Fruit fly (Drosophila melanogaster) whole organism, embryonic: ENCODE results near the gene Acsx3.

ENCODE experiments used
- Atf-2 ChIP-seq: fragments of 200-800 bp; sonication (Bioruptor generic); optimal IDR thresholded peaks from 2 replicates; lab custom pipeline; 2016; ENCODE audit warnings: missing biosample characterization, missing genetic modification characterization
- BEAF-32 ChIP-seq: fragments of 200-800 bp; sonication (Bioruptor generic); optimal IDR thresholded peaks from 3 replicates; lab custom pipeline; 2017; ENCODE audit warnings: missing biosample characterization, missing genetic modification characterization, mild to moderate bottlenecking, moderate library complexity, missing genetic modification reagents
- CG11504 ChIP-seq: fragments of 200-800 bp; sonication (Bioruptor generic); optimal IDR thresholded peaks from 3 replicates; lab custom pipeline; 2019; ENCODE audit warnings: missing biosample characterization, mild to moderate bottlenecking, missing genetic modification characterization, moderate library complexity
- CG12391 ChIP-seq: fragments of 200-800 bp; sonication (Bioruptor generic); optimal IDR thresholded peaks from 3 replicates; lab custom pipeline; 2018; ENCODE audit warnings: missing biosample characterization, mild to moderate bottlenecking, missing genetic modification characterization, moderate library complexity
- CG1529 ChIP-seq: fragments of 200-800 bp; sonication (Bioruptor generic); optimal IDR thresholded peaks from 3 replicates; lab custom pipeline; 2018; ENCODE audit warnings: missing biosample characterization, missing genetic modification characterization
- CG1602 ChIP-seq: fragments of 200-800 bp; sonication (Bioruptor generic); optimal IDR thresholded peaks from 3 replicates; lab custom pipeline; 2016; ENCODE audit warnings: missing biosample characterization, missing genetic modification characterization
- CG16863 ChIP-seq: fragments of 200-800 bp; sonication (Bioruptor generic); optimal IDR thresholded peaks from 3 replicates; lab custom pipeline; 2016; ENCODE audit warnings: missing biosample characterization, missing genetic modification characterization
- CG17361 ChIP-seq: fragments of 200-800 bp; sonication (Bioruptor generic); IDR thresholded peaks from 3 replicates; pipeline ENCODE4 v1.3.6; 2022; ENCODE audit warnings: missing biosample characterization, missing genetic modification characterization
- CG17612 ChIP-seq: fragments of 200-800 bp; sonication (Bioruptor generic); IDR thresholded peaks from 2 replicates; pipeline ENCODE4 v1.3.6; 2022; ENCODE audit warnings: missing biosample characterization, missing genetic modification characterization
- CG2120 ChIP-seq: fragments of 200-800 bp; sonication (Bioruptor generic); optimal IDR thresholded peaks from 3 replicates; lab custom pipeline; 2016; ENCODE audit warnings: missing biosample characterization, missing genetic modification characterization
- CG2875 ChIP-seq: fragments of 200-800 bp; sonication (Bioruptor generic); optimal IDR thresholded peaks from 2 replicates; lab custom pipeline; 2017; ENCODE audit warnings: missing biosample characterization, mild to moderate bottlenecking, missing genetic modification characterization, missing genetic modification reagents
- CG30020 ChIP-seq: fragments of 200-800 bp; optimal IDR thresholded peaks from 2 replicates; lab custom pipeline; 2019; ENCODE audit warnings: missing biosample characterization, mild to moderate bottlenecking, missing genetic modification characterization, moderate library complexity
- CG31388 ChIP-seq: fragments of 200-800 bp; sonication (Bioruptor generic); optimal IDR thresholded peaks from 2 replicates; lab custom pipeline; 2016; ENCODE audit warnings: missing biosample characterization, missing genetic modification characterization
- CG3163 ChIP-seq: fragments of 200-800 bp; sonication (Bioruptor generic); optimal IDR thresholded peaks from 3 replicates; lab custom pipeline; 2016; ENCODE audit warnings: missing biosample characterization, missing genetic modification characterization
- CG32532 ChIP-seq: fragments of 200-800 bp; sonication (Bioruptor generic); IDR thresholded peaks from 2 replicates; pipeline ENCODE4 v1.3.6; 2022; ENCODE audit warnings: missing biosample characterization, missing genetic modification characterization
- CG3281 ChIP-seq: fragments of 200-800 bp; sonication (Bioruptor generic); optimal IDR thresholded peaks from 3 replicates; lab custom pipeline; 2017; ENCODE audit warnings: missing biosample characterization, mild to moderate bottlenecking, missing genetic modification characterization
- CG4617 ChIP-seq: fragments of 200-800 bp; sonication (Bioruptor generic); optimal IDR thresholded peaks from 3 replicates; lab custom pipeline; 2016; ENCODE audit warnings: missing biosample characterization, missing genetic modification characterization, borderline replicate concordance
- CG4820 ChIP-seq: fragments of 200-800 bp; sonication (Bioruptor generic); optimal IDR thresholded peaks from 3 replicates; lab custom pipeline; 2016; ENCODE audit warnings: missing biosample characterization, missing genetic modification characterization
- CG5953 ChIP-seq: fragments of 200-800 bp; sonication (Bioruptor generic); IDR thresholded peaks from 2 replicates; pipeline ENCODE4 v1.3.6; 2022; ENCODE audit warnings: missing biosample characterization, missing genetic modification characterization
- CG8290 ChIP-seq, 3 experiments: fragments of 200-800 bp; sonication (Bioruptor generic); optimal IDR thresholded peaks; 2 replicates each; lab custom pipeline; 2016 to 2019; ENCODE audit warnings: missing biosample characterization in 3 of 3, missing genetic modification characterization in 3 of 3, mild to moderate bottlenecking in 2 of 3, moderate library complexity in 1 of 3
- CrebB ChIP-seq: fragments of 200-800 bp; sonication (Bioruptor generic); optimal IDR thresholded peaks from 3 replicates; lab custom pipeline; 2018; ENCODE audit warnings: missing biosample characterization, mild to moderate bottlenecking, missing genetic modification characterization
- D ChIP-seq, 2 experiments: fragments of 200-800 bp in 1 of 2; fragments of >200 bp in 1 of 2; sonication (Bioruptor generic) in 1 of 2; optimal IDR thresholded peaks; 2 replicates in 1 of 2; 3 replicates in 1 of 2; lab custom pipeline; 2017; ENCODE audit warnings: mild to moderate bottlenecking in 1 of 2, missing biosample characterization in 1 of 2, missing genetic modification characterization in 1 of 2, missing genetic modification reagents in 1 of 2
- D19B ChIP-seq: fragments of 200-800 bp; sonication (Bioruptor generic); optimal IDR thresholded peaks from 2 replicates; lab custom pipeline; 2017; ENCODE audit warnings: missing biosample characterization, mild to moderate bottlenecking, missing genetic modification characterization
- Deaf1 ChIP-seq: fragments of 200-800 bp; optimal IDR thresholded peaks from 3 replicates; lab custom pipeline; 2019; ENCODE audit warnings: missing biosample characterization, mild to moderate bottlenecking, missing genetic modification characterization, moderate library complexity
- Dip2 ChIP-seq: fragments of 200-800 bp; sonication (Bioruptor generic); IDR thresholded peaks from 2 replicates; pipeline ENCODE4 v1.3.6; 2022; ENCODE audit warnings: missing biosample characterization, missing genetic modification characterization
- Dip3 ChIP-seq: fragments of 200-800 bp; sonication (Bioruptor generic); optimal IDR thresholded peaks from 3 replicates; lab custom pipeline; 2016; ENCODE audit warnings: missing biosample characterization, missing genetic modification characterization
- Drgx ChIP-seq: fragments of 200-800 bp; sonication (Bioruptor generic); IDR thresholded peaks from 2 replicates; pipeline ENCODE4 v1.3.6; 2022; ENCODE audit warnings: missing biosample characterization, missing genetic modification characterization
- Hmx ChIP-seq: fragments of 200-800 bp; sonication (Bioruptor generic); optimal IDR thresholded peaks from 2 replicates; lab custom pipeline; 2016; ENCODE audit warnings: missing biosample characterization, missing genetic modification characterization
- Myb ChIP-seq: fragments of 200-800 bp; sonication (Bioruptor generic); optimal IDR thresholded peaks from 2 replicates; lab custom pipeline; 2016; ENCODE audit warnings: missing biosample characterization, missing genetic modification characterization
- NK7.1 ChIP-seq: fragments of 200-800 bp; sonication (Bioruptor generic); optimal IDR thresholded peaks from 3 replicates; lab custom pipeline; 2016; ENCODE audit warnings: missing biosample characterization, missing genetic modification characterization
- Nf-YB ChIP-seq: fragments of 200-800 bp; sonication (Bioruptor generic); optimal IDR thresholded peaks from 3 replicates; lab custom pipeline; 2019; ENCODE audit warnings: missing biosample characterization, mild to moderate bottlenecking, missing genetic modification characterization, moderate library complexity
- Pdp1 ChIP-seq, 2 experiments: fragments of 200-800 bp; sonication (Bioruptor generic); optimal IDR thresholded peaks; 3 replicates each; lab custom pipeline; 2016; ENCODE audit warnings: missing biosample characterization in 2 of 2, missing genetic modification characterization in 2 of 2, mild to moderate bottlenecking in 1 of 2, moderate library complexity in 1 of 2
- Spps ChIP-seq: fragments of 200-800 bp; sonication (Bioruptor generic); optimal IDR thresholded peaks from 2 replicates; lab custom pipeline; 2018; ENCODE audit warnings: missing biosample characterization, mild to moderate bottlenecking, missing genetic modification characterization
- Trl ChIP-seq, 3 experiments: fragments of >200 bp in 2 of 3; fragments of 200-800 bp in 1 of 3; sonication (Bioruptor generic) in 1 of 3; optimal IDR thresholded peaks; 2 replicates in 1 of 3; 3 replicates in 2 of 3; lab custom pipeline; 2016 to 2017; ENCODE audit warnings: missing biosample characterization in 1 of 3, missing genetic modification characterization in 1 of 3
- ara ChIP-seq: fragments of 200-800 bp; sonication (Bioruptor generic); IDR thresholded peaks from 2 replicates; pipeline ENCODE4 v1.3.6; 2022; ENCODE audit warnings: missing biosample characterization, missing genetic modification characterization
- crp ChIP-seq, 2 experiments: fragments of 200-800 bp; sonication (Bioruptor generic); optimal IDR thresholded peaks; 2 replicates in 1 of 2; 3 replicates in 1 of 2; lab custom pipeline; 2017; ENCODE audit warnings: missing biosample characterization in 2 of 2, missing genetic modification characterization in 2 of 2, mild to moderate bottlenecking in 1 of 2, moderate library complexity in 1 of 2
- dmrt99B ChIP-seq: fragments of 200-800 bp; sonication (Bioruptor generic); optimal IDR thresholded peaks from 2 replicates; lab custom pipeline; 2018; ENCODE audit warnings: missing biosample characterization, mild to moderate bottlenecking, missing genetic modification characterization, moderate library complexity
- gcm ChIP-seq: fragments of 200-800 bp; sonication (Bioruptor generic); optimal IDR thresholded peaks from 2 replicates; lab custom pipeline; 2019; ENCODE audit warnings: missing biosample characterization, mild to moderate bottlenecking, missing genetic modification characterization, moderate library complexity
- h ChIP-seq: fragments of >200 bp; optimal IDR thresholded peaks from 2 replicates; lab custom pipeline; 2017
- knrl ChIP-seq: fragments of 200-800 bp; sonication (Bioruptor generic); IDR thresholded peaks from 3 replicates; pipeline ENCODE4 v1.3.6; 2022; ENCODE audit warnings: missing biosample characterization, missing genetic modification characterization; ENCODE audit not compliant: partially characterized antibody
- lbe ChIP-seq: fragments of 200-800 bp; sonication (Bioruptor generic); optimal IDR thresholded peaks from 2 replicates; lab custom pipeline; 2016; ENCODE audit warnings: missing biosample characterization, mild to moderate bottlenecking, missing genetic modification characterization
- mirr ChIP-seq: fragments of 200-800 bp; sonication (Bioruptor generic); optimal IDR thresholded peaks from 3 replicates; lab custom pipeline; 2018; ENCODE audit warnings: missing biosample characterization, mild to moderate bottlenecking, missing genetic modification characterization
- nerfin-2 ChIP-seq: fragments of 200-800 bp; sonication (Bioruptor generic); IDR thresholded peaks from 2 replicates; pipeline ENCODE4 v1.3.6; 2022; ENCODE audit warnings: missing biosample characterization, missing genetic modification characterization; ENCODE audit not compliant: partially characterized antibody
- nmo ChIP-seq: fragments of 200-800 bp; sonication (Bioruptor generic); optimal IDR thresholded peaks from 2 replicates; lab custom pipeline; 2018; ENCODE audit warnings: missing biosample characterization, mild to moderate bottlenecking, missing genetic modification characterization, moderate library complexity
- phol ChIP-seq: fragments of 200-800 bp; sonication (Bioruptor generic); optimal IDR thresholded peaks from 3 replicates; lab custom pipeline; 2018; ENCODE audit warnings: missing biosample characterization, mild to moderate bottlenecking, missing genetic modification characterization, moderate library complexity
- prd ChIP-seq, 3 experiments: fragments of >200 bp in 2 of 3; fragments of 200-800 bp in 1 of 3; sonication (Bioruptor generic) in 1 of 3; optimal IDR thresholded peaks in 2 of 3; IDR thresholded peaks in 1 of 3; 2 replicates in 2 of 3; 3 replicates in 1 of 3; pipeline versions ENCODE4 v1.3.6 to Lab custom; 2017 to 2022; ENCODE audit warnings: missing biosample characterization in 1 of 3, missing genetic modification characterization in 1 of 3
- stwl ChIP-seq: fragments of 200-800 bp; sonication (Bioruptor generic); optimal IDR thresholded peaks from 3 replicates; lab custom pipeline; 2018; ENCODE audit warnings: missing biosample characterization, mild to moderate bottlenecking, missing genetic modification characterization, moderate library complexity
- tll ChIP-seq, 2 experiments: fragments of 200-800 bp in 1 of 2; fragments of >200 bp in 1 of 2; sonication (Bioruptor generic) in 1 of 2; optimal IDR thresholded peaks; 2 replicates each; lab custom pipeline; 2017 to 2019; ENCODE audit warnings: missing biosample characterization in 2 of 2, missing genetic modification characterization in 2 of 2, mild to moderate bottlenecking in 1 of 2, moderate library complexity in 1 of 2
- zen2 ChIP-seq: fragments of 200-800 bp; sonication (Bioruptor generic); IDR thresholded peaks from 3 replicates; pipeline ENCODE4 v1.3.6; 2022; ENCODE audit warnings: missing biosample characterization, missing genetic modification characterization; ENCODE audit not compliant: partially characterized antibody

The Acsx3 gene

dm6 chr3R:19792697-19793096, 11.7 kb downstream of the Acsx3 start:
- TF ChIP-seq gcm (GFP tag; lab: Kevin White, UChicago): no peak
- no peak for TF ChIP-seq BEAF-32 (GFP tag; lab: Kevin White, UChicago)
- TF ChIP-seq CrebB (tag; lab: Kevin White, UChicago): no peak
- TF ChIP-seq ara (GFP tag; lab: Robert Waterston, UW): no peak
- TF ChIP-seq phol: no peak
- no peak for TF ChIP-seq CG8290 (GFP tag; optimal IDR thresholded peaks at IDR 0.05; lab: Kevin White, UChicago)
- TF ChIP-seq CG8290 (tag; optimal IDR thresholded peaks at IDR 0.05; lab: Kevin White, UChicago): no peak
- TF ChIP-seq Myb (GFP tag; lab: Kevin White, UChicago): no peak
- TF ChIP-seq CG32532 (GFP tag; lab: Robert Waterston, UW): no peak
- no peak for TF ChIP-seq prd (optimal IDR thresholded peaks at IDR 0.05; lab: Kevin White, UChicago)
- no peak for TF ChIP-seq prd (GFP tag; IDR thresholded peaks at IDR 0.05; lab: Robert Waterston, UW)
- peak; percentile 55 for TF ChIP-seq mirr
- no peak for TF ChIP-seq CG1602
- no peak for TF ChIP-seq crp (GFP tag; optimal IDR thresholded peaks at IDR 0.05; lab: Kevin White, UChicago)
- no peak for TF ChIP-seq nmo (GFP tag; lab: Kevin White, UChicago)
- no peak for TF ChIP-seq stwl (tag; lab: Kevin White, UChicago)
- TF ChIP-seq CG30020: no peak
- no peak for TF ChIP-seq CG17612 (GFP tag; lab: Robert Waterston, UW)
- TF ChIP-seq Drgx (GFP tag; lab: Robert Waterston, UW): no peak
- TF ChIP-seq CG11504 (tag; lab: Kevin White, UChicago): no peak
- no peak for TF ChIP-seq dmrt99B (tag; lab: Kevin White, UChicago)
- TF ChIP-seq CG12391: no peak
- TF ChIP-seq zen2 (GFP tag; lab: Robert Waterston, UW): no peak
- TF ChIP-seq Hmx (GFP tag; lab: Kevin White, UChicago): no peak
- no peak for TF ChIP-seq Dip2
- TF ChIP-seq tll (GFP tag; optimal IDR thresholded peaks at IDR 0.05; lab: Kevin White, UChicago): no peak
- TF ChIP-seq CG4617 (GFP tag; lab: Kevin White, UChicago): no peak
- no peak for TF ChIP-seq CG17361 (GFP tag; lab: Robert Waterston, UW)
- TF ChIP-seq NK7.1: no peak
- no peak for TF ChIP-seq D (optimal IDR thresholded peaks at IDR 0.05; lab: Kevin White, UChicago)
- TF ChIP-seq D (GFP tag; optimal IDR thresholded peaks at IDR 0.05; lab: Kevin White, UChicago): no peak
- TF ChIP-seq knrl (GFP tag; lab: Robert Waterston, UW): no peak
- no peak for TF ChIP-seq CG16863 (GFP tag; lab: Kevin White, UChicago)
- no peak for TF ChIP-seq CG1529 (GFP tag; lab: Kevin White, UChicago)
- no peak for TF ChIP-seq nerfin-2 (GFP tag; lab: Robert Waterston, UW)
- peak; percentile 46 for TF ChIP-seq CG3163 (GFP tag; lab: Kevin White, UChicago)
- no peak for TF ChIP-seq lbe (GFP tag; lab: Kevin White, UChicago)
- no peak for TF ChIP-seq Spps
- TF ChIP-seq CG2120: no peak
- no peak for TF ChIP-seq CG4820 (GFP tag; lab: Kevin White, UChicago)
- TF ChIP-seq D19B (GFP tag; lab: Kevin White, UChicago): no peak
- peak in 1 of 2 experiments; percentile 42 for TF ChIP-seq Trl (optimal IDR thresholded peaks at IDR 0.05; lab: Kevin White, UChicago)
- no peak for TF ChIP-seq Trl (GFP tag; optimal IDR thresholded peaks at IDR 0.05; lab: Kevin White, UChicago)
- TF ChIP-seq CG5953 (GFP tag; lab: Robert Waterston, UW): no peak
- TF ChIP-seq Deaf1: peak; percentile 8
- no peak for TF ChIP-seq CG2875 (GFP tag; lab: Kevin White, UChicago)
- no peak for TF ChIP-seq Dip3 (GFP tag; lab: Kevin White, UChicago)
- no peak for TF ChIP-seq Nf-YB (GFP tag; lab: Kevin White, UChicago)
- no peak for TF ChIP-seq CG3281 (GFP tag; lab: Kevin White, UChicago)
- no peak for TF ChIP-seq Atf-2 (GFP tag; lab: Kevin White, UChicago)
- peak in 1 of 2 experiments; percentile 3 for TF ChIP-seq Pdp1 (GFP tag; optimal IDR thresholded peaks at IDR 0.05; lab: Kevin White, UChicago)
- no peak for TF ChIP-seq CG31388 (GFP tag; lab: Kevin White, UChicago)
- TF ChIP-seq h (lab: Kevin White, UChicago): no peak
